Fruit fly (Drosophila melanogaster) whole organism, prepupa: ENCODE measurements around the gene Obp28a.

ENCODE experiments used
- CG3032 ChIP-seq: fragments of 200-800 bp; optimal IDR thresholded peaks from 2 replicates; lab custom pipeline; 2019; ENCODE audit warnings: missing biosample characterization, mild to moderate bottlenecking, missing genetic modification characterization, moderate library complexity
- CG4318 ChIP-seq: fragments of 200-800 bp; sonication (Bioruptor generic); optimal IDR thresholded peaks from 3 replicates; lab custom pipeline; 2017; ENCODE audit warnings: missing biosample characterization, mild to moderate bottlenecking, missing genetic modification characterization
- CG6276 ChIP-seq: fragments of 200-800 bp; sonication (Bioruptor generic); optimal IDR thresholded peaks from 2 replicates; lab custom pipeline; 2017; ENCODE audit warnings: missing biosample characterization, mild to moderate bottlenecking, missing genetic modification characterization
- CG6854 ChIP-seq: fragments of 200-800 bp; sonication (Bioruptor generic); optimal IDR thresholded peaks from 2 replicates; lab custom pipeline; 2017; ENCODE audit warnings: missing biosample characterization, mild to moderate bottlenecking, missing genetic modification characterization
- Eip78C ChIP-seq: fragments of 200-800 bp; sonication (Bioruptor generic); peaks from one replicate; lab custom pipeline; 2016; ENCODE audit warnings: missing biosample characterization, missing genetic modification characterization
- Sox102F ChIP-seq: fragments of 200-800 bp; sonication (Bioruptor generic); optimal IDR thresholded peaks from 2 replicates; lab custom pipeline; 2016; ENCODE audit warnings: missing biosample characterization, mild to moderate bottlenecking, missing genetic modification characterization
- dac ChIP-seq: fragments of 200-800 bp; sonication (Bioruptor generic); optimal IDR thresholded peaks from 2 replicates; lab custom pipeline; 2017; ENCODE audit warnings: missing biosample characterization, mild to moderate bottlenecking, missing genetic modification characterization
- topi ChIP-seq: fragments of 200-800 bp; sonication (Bioruptor generic); optimal IDR thresholded peaks from 3 replicates; lab custom pipeline; 2016; ENCODE audit warnings: missing biosample characterization, missing genetic modification characterization

DNA sequence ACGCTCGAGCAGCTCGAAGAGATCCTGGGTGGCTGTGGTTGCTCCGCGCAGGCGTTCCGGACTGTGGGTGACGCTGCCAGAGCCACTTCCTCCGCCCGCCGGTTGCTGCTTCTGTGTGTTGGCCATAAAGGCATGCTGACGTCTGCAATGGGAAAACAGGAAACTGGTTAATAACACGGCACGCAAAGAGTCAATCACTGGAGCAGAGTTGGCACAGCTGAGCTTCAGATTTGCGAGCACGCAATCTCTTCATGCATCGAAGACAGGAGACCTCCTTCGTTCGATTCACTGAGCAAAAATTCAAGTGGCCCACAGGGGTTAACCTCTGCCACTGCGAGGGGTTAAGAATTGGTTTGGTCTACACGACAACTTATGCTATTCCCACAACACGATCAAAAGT, 39.2 kb upstream of the Obp28a start:
- TF ChIP-seq CG6854 (GFP tag; lab: Kevin White, UChicago) (no peak), CG6276 (GFP tag; lab: Kevin White, UChicago) (no peak), topi (no peak), Eip78C (GFP tag; lab: Kevin White, UChicago) (peak; percentile 23), CG4318 (GFP tag; lab: Kevin White, UChicago) (no peak), Sox102F (no peak), dac (GFP tag; lab: Kevin White, UChicago) (no peak), CG3032 (tag; lab: Kevin White, UChicago) (no peak)
